Worm (Caenorhabditis elegans) whole organism, dauer: ENCODE measurements around the gene cox-6B.

Experiments used
- unc-62 ChIP-seq: sonication (generic microtip); optimal IDR thresholded peaks from 2 replicates; lab custom pipeline; 2017; ENCODE audit warnings: missing biosample characterization, missing genetic modification reagents, missing genetic modification characterization

The cox-6B gene

DNA sequence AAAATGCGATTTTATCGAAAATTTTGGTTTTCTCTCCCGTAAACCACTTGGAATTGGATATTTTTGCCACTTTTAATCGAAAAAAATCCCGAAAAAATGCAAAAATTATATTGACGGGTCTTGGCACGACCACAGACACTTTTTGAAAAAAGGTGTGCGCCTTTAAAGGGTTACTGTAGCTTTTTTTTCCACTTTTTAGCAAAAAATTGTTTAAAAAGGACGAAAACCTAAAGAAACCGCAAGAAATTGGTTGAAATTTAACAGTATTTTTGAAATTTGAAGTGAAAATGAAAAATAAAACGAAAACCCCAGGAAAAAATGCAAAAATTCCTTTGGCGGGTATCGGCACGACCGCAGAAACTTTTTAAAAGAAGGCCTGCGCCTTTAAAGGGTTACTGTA is 82.4 kb downstream of the cox-6B start:
- no peak for TF ChIP-seq unc-62 (GFP tag; lab: Kevin White, UChicago)

DNA sequence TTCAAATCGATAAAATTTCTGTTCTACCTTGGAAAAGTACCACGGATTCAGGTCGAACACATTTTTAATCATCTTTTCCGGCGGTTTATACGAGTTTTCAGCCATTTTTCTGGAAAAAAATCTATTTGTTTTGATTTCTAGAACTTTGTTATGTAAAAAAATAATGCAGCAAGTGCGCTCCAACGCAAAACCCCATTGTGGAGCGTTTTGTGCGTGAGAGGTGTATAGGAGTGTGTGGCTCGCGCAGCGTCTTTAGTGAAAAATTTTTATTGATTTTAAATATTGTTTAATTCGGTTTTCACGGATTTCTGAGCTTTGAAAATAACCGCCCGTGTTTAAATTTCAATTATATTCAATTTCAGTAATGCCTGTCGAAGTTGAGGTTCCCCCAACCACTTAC is 86.4 kb downstream of the cox-6B start, which contains the start of gene Y71H2AM.20:
Gene Y71H2AM.20, minus strand, starts transcription at position 109 of the 400 bp plus-strand sequence.
- no peak for TF ChIP-seq unc-62 (GFP tag; lab: Kevin White, UChicago)

DNA sequence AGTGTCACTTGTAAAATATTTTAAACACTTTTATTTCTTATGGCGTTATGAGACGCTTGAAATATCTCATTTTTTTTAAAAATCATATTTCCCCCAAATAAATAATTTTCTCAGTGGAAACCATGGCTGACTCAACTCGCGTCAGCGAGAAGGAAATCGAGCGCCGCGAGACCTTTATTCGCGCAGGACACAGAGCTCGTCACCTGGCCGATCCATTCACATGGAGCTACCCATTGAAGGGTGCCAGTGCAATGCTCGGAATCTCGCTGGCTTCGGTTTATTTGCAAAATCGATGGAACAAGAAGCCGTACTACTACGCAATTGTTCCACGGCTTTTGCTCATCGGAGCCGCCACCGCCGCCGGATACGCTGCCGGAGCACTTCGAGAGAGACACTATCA is 87.3 kb downstream of the cox-6B start, which contains the start of gene nduc-2:
Gene nduc-2, plus strand, starts transcription at position 113 of the 400 bp plus-strand sequence.
- TF ChIP-seq unc-62 (GFP tag; lab: Kevin White, UChicago): no peak

DNA sequence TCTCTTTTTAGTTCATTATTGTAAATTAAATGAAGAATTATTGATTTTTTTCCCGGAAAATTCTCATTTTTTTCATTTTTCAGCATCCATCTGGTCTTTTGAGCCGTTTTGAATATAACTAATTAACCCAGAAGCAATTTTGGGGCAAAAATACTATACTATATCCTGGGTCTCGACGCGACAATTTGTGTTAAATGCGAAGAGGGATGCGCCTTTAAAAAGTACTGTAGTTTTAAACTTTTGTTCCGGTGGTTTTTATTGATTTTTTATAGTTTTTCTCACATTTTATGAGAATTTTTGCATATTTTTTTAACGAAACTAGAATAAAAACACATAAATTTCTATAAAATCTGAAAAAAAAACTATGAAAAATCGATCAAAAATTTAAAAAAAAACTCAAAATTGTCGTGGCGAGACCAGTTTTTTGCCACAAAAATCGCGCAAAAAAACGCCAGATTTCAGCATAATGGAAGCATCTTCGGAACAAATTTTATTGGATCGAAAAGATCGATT is 88.6 kb downstream of the cox-6B start, which contains the start of gene tbcc-1:
Gene tbcc-1, plus strand, starts transcription at position 463 of the 513 bp plus-strand sequence.
- TF ChIP-seq unc-62 (GFP tag; lab: Kevin White, UChicago): no peak

DNA sequence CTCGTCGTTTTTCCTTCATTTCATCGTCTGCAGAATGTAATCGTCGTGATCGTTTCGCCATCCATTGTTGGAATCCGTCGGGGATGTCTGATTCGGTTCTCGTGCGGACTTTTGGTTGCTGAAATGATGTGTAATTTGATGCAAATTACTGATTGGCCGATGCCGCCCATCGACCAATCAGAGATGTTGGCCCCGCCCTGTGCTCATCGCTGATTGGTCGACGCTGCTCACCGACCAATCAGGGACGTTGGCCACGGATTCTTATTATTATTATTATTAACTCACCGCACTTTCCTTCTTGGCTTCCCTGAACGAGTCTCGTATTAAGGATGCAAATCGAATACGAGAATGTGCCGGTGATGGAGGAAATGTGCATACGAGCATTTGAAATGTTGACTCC is 94.6 kb downstream of the cox-6B start:
- no peak for TF ChIP-seq unc-62 (GFP tag; lab: Kevin White, UChicago)

- no peak for TF ChIP-seq unc-62 (GFP tag; lab: Kevin White, UChicago)
These were observed 96.1 kb downstream of the cox-6B start for ce11 chrIII:2795442-2796023.

DNA sequence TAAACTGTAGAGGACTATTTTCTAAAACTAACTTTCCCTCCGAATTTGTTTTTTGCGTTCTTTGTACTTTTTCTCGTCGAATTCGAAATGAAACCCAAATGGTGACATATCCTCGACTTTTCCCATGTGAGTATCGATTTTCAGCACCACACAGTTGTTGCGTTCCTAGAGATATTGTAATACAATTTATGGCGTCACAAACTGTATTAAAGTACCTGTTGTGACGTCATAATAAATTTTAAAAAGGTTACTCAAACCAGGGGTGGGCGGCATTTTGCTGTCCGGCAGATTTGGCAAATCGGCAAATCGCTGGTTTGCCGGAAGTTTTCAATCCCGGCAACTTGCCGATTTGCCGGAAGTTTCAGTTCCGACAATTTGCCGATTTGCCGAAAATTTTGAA is 101.3 kb downstream of the cox-6B start:
- TF ChIP-seq unc-62 (GFP tag; lab: Kevin White, UChicago): no peak

DNA sequence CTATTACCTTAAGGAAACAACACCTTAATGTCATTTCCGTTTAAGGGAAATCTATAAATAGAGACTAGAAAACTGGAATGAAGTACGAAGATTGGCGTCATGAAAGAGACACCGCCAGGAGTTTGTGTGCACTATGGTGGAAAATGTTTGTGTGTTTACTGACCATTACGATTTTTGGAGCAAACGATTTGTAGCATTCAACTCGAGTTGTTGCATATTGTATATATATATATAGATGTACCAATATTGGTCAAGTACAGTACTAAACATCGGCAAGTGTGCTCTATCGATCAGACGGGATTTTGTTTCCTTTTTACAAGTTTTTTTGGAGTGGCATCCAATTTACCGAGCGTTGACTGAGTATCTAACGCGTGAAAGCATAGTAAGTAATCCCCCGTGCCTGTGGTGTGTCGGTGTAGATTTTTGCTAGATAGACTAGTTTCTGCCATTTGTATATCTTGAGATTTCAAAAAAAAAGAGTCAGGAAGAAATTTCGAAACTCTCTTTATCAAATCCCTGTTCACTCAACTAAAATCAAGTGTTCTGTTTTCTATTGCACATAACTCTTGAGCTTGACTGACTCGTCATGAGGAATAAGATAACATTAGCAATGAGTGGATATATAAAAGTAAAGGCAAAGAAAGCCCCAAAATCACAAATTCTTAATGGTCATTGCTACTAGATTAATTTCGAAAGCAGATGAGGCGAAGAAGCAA is 102.5 kb downstream of the cox-6B start, which contains the start of the genes twk-45 and Y71H2AM.25:
Gene twk-45, minus strand, starts transcription at position 101 of the 716 bp plus-strand sequence.
Gene Y71H2AM.25, plus strand, starts transcription at position 666 of the 716 bp plus-strand sequence.
- TF ChIP-seq unc-62 (GFP tag; lab: Kevin White, UChicago): no peak

DNA sequence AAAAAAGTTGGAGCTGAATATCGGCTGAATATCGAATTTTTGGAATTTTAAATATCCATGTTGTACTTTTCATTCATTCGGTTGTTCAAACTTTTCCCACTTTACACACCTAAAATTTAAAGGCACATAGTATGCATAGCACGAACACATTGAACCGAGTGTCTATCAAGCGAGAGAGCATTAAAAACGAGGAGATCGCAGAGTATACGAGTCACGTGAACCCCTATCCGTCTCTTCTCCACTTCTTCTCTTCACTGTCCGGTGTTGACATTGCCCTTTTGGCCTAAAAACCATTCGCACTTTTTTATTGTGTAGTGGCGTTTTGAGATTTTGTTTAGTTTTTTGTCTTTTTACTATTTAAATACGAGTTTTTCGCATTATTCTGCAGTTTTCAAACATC is 105.0 kb downstream of the cox-6B start:
- TF ChIP-seq unc-62 (GFP tag; lab: Kevin White, UChicago): no peak

ce11 chrIII:2805084-2805483 is 105.6 kb downstream of the cox-6B start, which contains the start of gene Y71H2AM.3:
Y71H2AM.3 (plus strand) TSS chrIII:2805430.
- no peak for TF ChIP-seq unc-62 (GFP tag; lab: Kevin White, UChicago)

ce11 chrIII:2811410-2811809 is 111.9 kb downstream of the cox-6B start:
- TF ChIP-seq unc-62 (GFP tag; lab: Kevin White, UChicago): no peak

- TF ChIP-seq unc-62 (GFP tag; lab: Kevin White, UChicago): no peak
These were observed 115.6 kb downstream of the cox-6B start, which contains the start of gene tufm-1 for ce11 chrIII:2814919-2815554. tufm-1 (minus strand) TSS chrIII:2814969.

DNA sequence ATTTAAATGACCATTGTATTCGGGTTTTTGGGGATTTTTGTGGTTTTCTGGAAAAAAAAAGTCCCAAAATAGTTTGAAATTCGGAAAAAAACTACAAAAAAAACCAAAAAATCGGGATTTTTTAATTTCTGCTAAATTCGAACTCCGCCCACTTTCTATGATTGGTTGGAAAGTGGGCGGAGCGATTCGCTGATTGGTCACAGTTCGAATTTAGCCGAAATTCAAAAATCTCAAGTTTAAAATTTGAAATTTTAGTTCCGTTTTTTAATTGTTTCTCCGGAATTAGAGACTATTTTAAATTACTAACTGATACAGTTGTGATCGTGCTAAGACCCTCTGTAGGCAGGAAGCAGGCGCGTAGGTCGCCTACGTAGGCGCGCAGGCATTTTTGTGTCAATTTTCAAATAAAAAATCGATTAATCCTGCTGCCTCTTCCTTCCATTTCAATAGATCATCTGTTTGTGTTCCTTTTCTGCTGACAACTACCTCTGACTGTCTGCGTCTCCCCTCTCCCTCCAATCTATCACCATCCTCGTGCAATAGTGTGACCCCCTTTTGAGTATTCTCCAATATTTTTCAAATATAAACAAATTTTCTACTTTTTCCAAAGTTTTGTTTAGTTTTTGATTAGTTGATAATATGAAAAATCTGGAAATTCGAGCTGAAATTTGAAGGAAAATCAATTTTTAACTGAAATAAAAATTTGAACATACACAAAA is 116.9 kb downstream of the cox-6B start:
- no peak for TF ChIP-seq unc-62 (GFP tag; lab: Kevin White, UChicago)

DNA sequence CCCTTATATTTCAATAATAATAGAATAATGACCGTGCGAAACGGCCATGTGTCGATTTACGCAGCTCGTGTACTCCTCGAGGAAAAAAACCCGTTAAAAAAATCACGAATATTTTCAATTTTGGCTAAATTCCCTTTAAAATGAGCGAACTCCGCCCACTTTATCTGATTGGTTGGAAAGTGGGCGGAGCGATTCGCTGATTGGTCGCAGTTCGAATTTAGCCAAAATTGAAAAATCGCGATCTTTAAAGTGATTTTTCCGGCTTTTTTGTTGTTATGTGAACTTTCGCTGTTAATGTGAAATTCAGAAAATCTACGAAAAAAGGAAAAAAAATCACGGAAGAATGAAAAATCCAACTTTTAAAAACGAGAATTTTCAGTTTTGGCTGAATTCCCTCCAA is 118.4 kb downstream of the cox-6B start:
- no peak for TF ChIP-seq unc-62 (GFP tag; lab: Kevin White, UChicago)

DNA sequence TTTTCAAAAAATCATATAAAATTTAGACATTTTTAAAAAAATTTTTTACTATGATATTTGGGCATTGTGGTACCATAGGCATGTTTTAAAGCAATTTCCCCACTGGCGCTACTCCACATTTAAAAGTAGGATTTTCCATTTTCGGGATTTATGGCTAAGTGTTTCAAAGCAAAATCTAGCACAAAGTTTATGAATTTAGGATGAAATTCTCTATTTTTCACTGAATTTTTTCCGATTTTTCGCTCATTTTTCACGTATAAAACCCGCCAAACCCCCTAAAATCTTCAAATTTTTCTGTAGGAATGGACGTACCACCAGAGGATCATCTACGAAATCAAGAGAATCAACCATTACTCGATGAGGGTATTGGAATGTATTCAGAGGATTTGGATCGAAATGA is 119.5 kb downstream of the cox-6B start, which contains the start of gene pipp-4P:
Gene pipp-4P, plus strand, starts transcription at position 301 of the 400 bp plus-strand sequence.
- TF ChIP-seq unc-62 (GFP tag; lab: Kevin White, UChicago): no peak
